Worm (Caenorhabditis elegans): ENCODE data around the gene angl-1.
A peak's percentile ranks its signal among the peaks of the same experiment; 100 is the strongest.

The angl-1 gene

DNA sequence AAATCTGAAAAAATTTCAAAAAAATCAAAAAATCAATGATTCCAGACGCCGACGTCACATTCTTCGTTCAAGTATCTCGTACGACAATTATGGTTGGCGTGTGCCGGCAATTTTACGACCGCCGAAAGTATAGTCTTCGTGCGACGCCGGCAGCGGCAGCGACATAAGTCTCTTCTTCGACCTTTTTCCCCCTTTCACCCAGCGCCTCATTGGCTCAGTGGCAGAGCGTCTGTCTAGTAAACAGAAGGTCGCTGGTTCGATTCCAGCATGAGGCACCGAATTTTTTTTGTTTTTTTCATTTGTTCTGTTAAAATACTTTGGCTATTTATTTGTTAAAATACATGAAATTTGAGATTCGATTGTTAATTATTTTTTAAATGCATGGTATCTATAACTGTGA, 20.9 kb downstream of the angl-1 start:
- TF ChIP-seq snpc-4 (tag; optimal IDR thresholded peaks at IDR 0.05) (no peak), nhr-76 (tag; optimal IDR thresholded peaks at IDR 0.05) (no peak), nhr-43 (tag; optimal IDR thresholded peaks at IDR 0.05; ENCODE audit: poor library complexity, severe bottlenecking) (no peak), fkh-10 (GFP tag; optimal IDR thresholded peaks at IDR 0.05) (no peak), ceh-28 (tag; optimal IDR thresholded peaks at IDR 0.05) (no peak), daf-12 (tag; optimal IDR thresholded peaks at IDR 0.05) (no peak), ceh-82 (tag; optimal IDR thresholded peaks at IDR 0.05) (no peak), elt-3 (tag; optimal IDR thresholded peaks at IDR 0.05) (no peak), ZK546.5 (tag; optimal IDR thresholded peaks at IDR 0.05) (no peak), zag-1 (tag; optimal IDR thresholded peaks at IDR 0.05) (no peak), R02D3.7 (tag; optimal IDR thresholded peaks at IDR 0.05) (no peak), nhr-28 (tag; optimal IDR thresholded peaks at IDR 0.05) (no peak), eor-1 (tag; optimal IDR thresholded peaks at IDR 0.05) (no peak), nfya-1 (tag; optimal IDR thresholded peaks at IDR 0.05; ENCODE audit: insufficient read depth) (peak; percentile 53), skn-1 (tag; optimal IDR thresholded peaks at IDR 0.05) (no peak), pqm-1 (tag; optimal IDR thresholded peaks at IDR 0.05) (no peak), ztf-4 (tag; optimal IDR thresholded peaks at IDR 0.05) (no peak), egl-5 (tag; optimal IDR thresholded peaks at IDR 0.05) (no peak), elt-2 (tag; optimal IDR thresholded peaks at IDR 0.05) (peak; percentile 7), lin-39 (tag; optimal IDR thresholded peaks at IDR 0.05) (peak; percentile 55), aly-2 (tag; optimal IDR thresholded peaks at IDR 0.05) (no peak), nhr-77 (tag; optimal IDR thresholded peaks at IDR 0.05) (no peak), pha-4 (tag; optimal IDR thresholded peaks at IDR 0.05) (peak; percentile 55), nhr-23 (tag; optimal IDR thresholded peaks at IDR 0.05) (no peak), nhr-25 (tag; optimal IDR thresholded peaks at IDR 0.05) (peak; percentile 27), jun-1 (tag; optimal IDR thresholded peaks at IDR 0.05) (peak; percentile 21), ztf-11 (tag; optimal IDR thresholded peaks at IDR 0.05) (no peak), nhr-67 (tag; optimal IDR thresholded peaks at IDR 0.05) (no peak), ceh-9 (tag; optimal IDR thresholded peaks at IDR 0.05) (no peak), lin-15B (tag; optimal IDR thresholded peaks at IDR 0.05) (no peak), lsy-12 (tag; optimal IDR thresholded peaks at IDR 0.05) (peak; percentile 3), ama-1 (optimal IDR thresholded peaks at IDR 0.05) (peak; percentile 28), hmg-11 (tag; optimal IDR thresholded peaks at IDR 0.05) (peak; percentile 58), unc-39 (tag; optimal IDR thresholded peaks at IDR 0.05) (no peak), nhr-237 (tag; optimal IDR thresholded peaks at IDR 0.05) (no peak), tbx-2 (tag; optimal IDR thresholded peaks at IDR 0.05) (no peak), mdl-1 (tag; optimal IDR thresholded peaks at IDR 0.05) (no peak)

DNA sequence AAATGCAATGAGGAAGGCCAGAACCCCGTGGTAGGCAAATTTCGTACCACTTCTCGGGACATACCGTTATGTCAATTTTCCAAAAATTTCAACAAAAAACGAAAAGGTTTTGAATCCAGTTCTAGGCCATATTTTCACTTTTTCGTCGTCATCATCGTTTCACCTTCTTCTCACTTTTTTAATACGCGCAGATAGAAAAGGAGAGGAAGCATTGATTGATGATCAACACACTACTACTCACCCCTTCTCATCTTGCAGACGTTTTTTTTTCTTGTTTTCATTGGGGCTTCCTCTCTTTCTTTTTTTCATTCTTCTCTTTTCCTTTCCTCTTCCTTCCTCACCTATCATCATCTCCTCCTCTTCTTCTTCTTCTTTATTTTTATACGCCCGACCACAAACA, 22.8 kb downstream of the angl-1 start:
- TF ChIP-seq lsy-12 (tag; optimal IDR thresholded peaks at IDR 0.05) (no peak), nhr-76 (tag; optimal IDR thresholded peaks at IDR 0.05) (no peak), elt-2 (tag; optimal IDR thresholded peaks at IDR 0.05) (no peak), egl-27 (tag; optimal IDR thresholded peaks at IDR 0.05) (no peak), aly-2 (tag; optimal IDR thresholded peaks at IDR 0.05) (no peak), nhr-43 (tag; optimal IDR thresholded peaks at IDR 0.05; ENCODE audit: poor library complexity, severe bottlenecking) (no peak), hmg-11 (tag; optimal IDR thresholded peaks at IDR 0.05) (no peak), mdl-1 (tag; optimal IDR thresholded peaks at IDR 0.05) (no peak), daf-12 (tag; optimal IDR thresholded peaks at IDR 0.05) (no peak), nhr-25 (tag; optimal IDR thresholded peaks at IDR 0.05) (no peak), R02D3.7 (tag; optimal IDR thresholded peaks at IDR 0.05) (no peak), ZK546.5 (tag; optimal IDR thresholded peaks at IDR 0.05) (no peak), pqm-1 (tag; optimal IDR thresholded peaks at IDR 0.05) (no peak), fos-1 (tag; optimal IDR thresholded peaks at IDR 0.05) (no peak), jun-1 (tag; optimal IDR thresholded peaks at IDR 0.05) (no peak), nhr-11 (tag; optimal IDR thresholded peaks at IDR 0.05) (no peak), zag-1 (tag; optimal IDR thresholded peaks at IDR 0.05) (no peak)

DNA sequence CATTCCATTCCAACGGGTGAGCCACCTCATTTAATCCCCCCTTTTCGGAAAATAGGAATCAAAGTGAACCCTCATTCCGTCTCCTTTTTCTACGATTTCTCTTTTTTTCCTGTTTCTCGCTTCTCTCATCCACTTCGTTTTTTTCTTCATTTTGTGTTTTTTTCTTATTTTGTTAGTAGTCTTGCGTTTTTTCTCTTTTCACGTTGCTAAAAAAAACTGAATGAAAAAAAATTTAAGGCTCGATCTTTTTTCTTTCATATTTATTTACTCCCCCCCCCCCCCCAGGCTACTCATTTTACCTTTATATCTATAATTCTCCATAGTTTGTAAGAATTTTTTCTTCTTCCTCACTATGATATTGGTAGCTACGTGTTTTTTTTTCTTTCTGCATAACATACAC, 24.8 kb downstream of the angl-1 start:
- TF ChIP-seq ama-1 (optimal IDR thresholded peaks at IDR 0.05) (no peak), hmg-11 (tag; optimal IDR thresholded peaks at IDR 0.05) (peak; percentile 7)

All from whole organism, L3 larva.